Worm (Caenorhabditis elegans) whole organism, L4 larva: Measurements from ENCODE around the gene clec-194.
"Not testable (repeated sequence)": the region's sequence is repeated elsewhere in the genome, so short reads cannot be mapped to it uniquely, and the experiment has no call there.

ENCODE experiments used
- F10B5.3 ChIP-seq: sonication (generic microtip); optimal IDR thresholded peaks from 2 replicates; lab custom pipeline; 2016; ENCODE audit warnings: mild to moderate bottlenecking, missing genetic modification characterization, missing compliant biosample characterization
- F26F4.8 ChIP-seq: fragments of 200-800 bp; sonication (Bioruptor generic); conservative IDR thresholded peaks from 2 replicates; pipeline ENCODE4 v1.3.6; 2022; ENCODE audit warnings: missing genetic modification characterization, missing compliant biosample characterization
- F37D6.2 ChIP-seq: sonication (generic microtip); optimal IDR thresholded peaks from 2 replicates; lab custom pipeline; 2016; ENCODE audit warnings: mild to moderate bottlenecking, missing genetic modification characterization, missing compliant biosample characterization
- T20F7.1 ChIP-seq: fragments of 200-800 bp; sonication (Bioruptor generic); optimal IDR thresholded peaks from 2 replicates; lab custom pipeline; 2018; ENCODE audit warnings: mild to moderate bottlenecking, missing genetic modification characterization, missing compliant biosample characterization
- T26A8.4 ChIP-seq: fragments of 200-800 bp; sonication (Bioruptor generic); IDR thresholded peaks from 2 replicates; pipeline ENCODE4 v1.3.6; 2022; ENCODE audit warnings: missing genetic modification characterization, missing compliant biosample characterization
- Y105C5A.15 ChIP-seq: fragments of 200-800 bp; sonication (Bioruptor generic); IDR thresholded peaks from 2 replicates; pipeline ENCODE4 v1.3.6; 2022; ENCODE audit warnings: missing genetic modification characterization, missing compliant biosample characterization
- Y48G9A.11 ChIP-seq: fragments of 200-800 bp; sonication (Bioruptor generic); IDR thresholded peaks from 2 replicates; pipeline ENCODE4 v1.3.6; 2022; ENCODE audit warnings: missing genetic modification reagents, missing genetic modification characterization, missing compliant biosample characterization
- ceh-20 ChIP-seq: fragments of 200-800 bp; sonication (Bioruptor generic); IDR thresholded peaks from 2 replicates; pipeline ENCODE4 v1.3.6; 2022; ENCODE audit warnings: missing genetic modification reagents, missing genetic modification characterization, missing compliant biosample characterization
- ceh-28 ChIP-seq: fragments of 150-350 bp; optimal IDR thresholded peaks from 2 replicates; lab custom pipeline; 2014; ENCODE audit warnings: missing biosample characterization, missing genetic modification reagents, missing genetic modification characterization
- ceh-44 ChIP-seq: fragments of 200-800 bp; sonication (Bioruptor generic); IDR thresholded peaks from 2 replicates; pipeline ENCODE4 v1.3.6; 2022; ENCODE audit warnings: missing genetic modification reagents, missing genetic modification characterization, missing compliant biosample characterization
- ctbp-1 ChIP-seq: fragments of 200-800 bp; sonication (Bioruptor generic); IDR thresholded peaks from 2 replicates; pipeline ENCODE4 v1.3.6; 2022; ENCODE audit warnings: missing genetic modification reagents, missing genetic modification characterization, missing compliant biosample characterization
- daf-16 ChIP-seq, 3 experiments: sonication (generic microtip); optimal IDR thresholded peaks; 2 replicates each; lab custom pipeline; 2016 to 2017; ENCODE audit warnings: missing genetic modification characterization in 3 of 3, missing genetic modification reagents in 3 of 3, mild to moderate bottlenecking in 2 of 3, missing compliant biosample characterization in 2 of 3, missing biosample characterization in 1 of 3, moderate library complexity in 1 of 3
- daf-8 ChIP-seq: fragments of 200-800 bp; sonication (Bioruptor generic); IDR thresholded peaks from 2 replicates; pipeline ENCODE4 v1.3.6; 2022; ENCODE audit warnings: missing genetic modification characterization, missing compliant biosample characterization
- dmd-9 ChIP-seq: fragments of 200-800 bp; sonication (Bioruptor generic); IDR thresholded peaks from 2 replicates; pipeline ENCODE4 v1.3.6; 2022; ENCODE audit warnings: missing genetic modification reagents, missing genetic modification characterization, missing compliant biosample characterization
- dve-1 ChIP-seq: sonication (generic microtip); optimal IDR thresholded peaks from 2 replicates; lab custom pipeline; 2017; ENCODE audit warnings: antibody characterized with exemption, mild to moderate bottlenecking, missing genetic modification characterization, missing compliant biosample characterization; ENCODE audit not compliant: insufficient read depth
- fkh-10 ChIP-seq: fragments of 150-350 bp; optimal IDR thresholded peaks from 2 replicates; lab custom pipeline; 2014; ENCODE audit warnings: missing biosample characterization, missing genetic modification reagents, missing genetic modification characterization
- hlh-11 ChIP-seq: fragments of 200-800 bp; sonication (Bioruptor generic); optimal IDR thresholded peaks from 2 replicates; lab custom pipeline; 2018; ENCODE audit warnings: mild to moderate bottlenecking, missing genetic modification characterization, missing compliant biosample characterization
- hmg-1.1 ChIP-seq: fragments of 200-800 bp; sonication (Bioruptor generic); IDR thresholded peaks from 2 replicates; pipeline ENCODE4 v1.3.6; 2022; ENCODE audit warnings: missing genetic modification reagents, missing genetic modification characterization, missing compliant biosample characterization
- lim-7 ChIP-seq: fragments of 200-800 bp; sonication (Bioruptor generic); IDR thresholded peaks from 2 replicates; pipeline ENCODE4 v1.3.6; 2022; ENCODE audit warnings: missing genetic modification characterization, missing compliant biosample characterization
- lin-1 ChIP-seq: fragments of 200-800 bp; sonication (Bioruptor generic); IDR thresholded peaks from 2 replicates; pipeline ENCODE4 v1.3.6; 2022; ENCODE audit warnings: missing genetic modification reagents, missing genetic modification characterization, missing compliant biosample characterization
- lin-29 ChIP-seq: fragments of 200-800 bp; sonication (Bioruptor generic); IDR thresholded peaks from 2 replicates; pipeline ENCODE4 v1.3.6; 2022; ENCODE audit warnings: missing genetic modification reagents, missing genetic modification characterization, missing compliant biosample characterization
- lin-38 ChIP-seq: fragments of 200-800 bp; sonication (Bioruptor generic); IDR thresholded peaks from 2 replicates; pipeline ENCODE4 v1.3.6; 2022; ENCODE audit warnings: missing genetic modification reagents, missing genetic modification characterization, missing compliant biosample characterization
- madf-9 ChIP-seq: fragments of 200-800 bp; sonication (Bioruptor generic); conservative IDR thresholded peaks from 2 replicates; pipeline ENCODE4 v1.3.6; 2022; ENCODE audit warnings: missing genetic modification reagents, missing genetic modification characterization, missing compliant biosample characterization
- mep-1 ChIP-seq: fragments of 150-350 bp; sonication (generic microtip); optimal IDR thresholded peaks from 3 replicates; lab custom pipeline; 2014; ENCODE audit warnings: missing biosample characterization, missing genetic modification characterization
- mes-2 ChIP-seq: sonication (generic microtip); optimal IDR thresholded peaks from 2 replicates; lab custom pipeline; 2016; ENCODE audit warnings: missing genotype, mild to moderate bottlenecking, missing genetic modification characterization, missing compliant biosample characterization; ENCODE audit not compliant: poor library complexity, severe bottlenecking
- mxl-2 ChIP-seq: fragments of 200-800 bp; sonication (Bioruptor generic); conservative IDR thresholded peaks from 2 replicates; pipeline ENCODE4 v1.3.6; 2022; ENCODE audit warnings: missing genetic modification reagents, missing genetic modification characterization, missing compliant biosample characterization
- mxl-3 ChIP-seq: fragments of 200-800 bp; sonication (Bioruptor generic); optimal IDR thresholded peaks from 2 replicates; lab custom pipeline; 2018; ENCODE audit warnings: mild to moderate bottlenecking, missing genetic modification characterization, missing compliant biosample characterization
- nhr-102 ChIP-seq: sonication (generic microtip); optimal IDR thresholded peaks from 2 replicates; lab custom pipeline; 2016; ENCODE audit warnings: mild to moderate bottlenecking, missing genetic modification characterization, moderate library complexity, missing compliant biosample characterization
- nhr-41 ChIP-seq: fragments of 200-800 bp; sonication (Bioruptor generic); IDR thresholded peaks from 2 replicates; pipeline ENCODE4 v1.3.6; 2022; ENCODE audit warnings: missing genetic modification reagents, missing genetic modification characterization, missing compliant biosample characterization
- nhr-42 ChIP-seq: fragments of 200-800 bp; sonication (Bioruptor generic); IDR thresholded peaks from 2 replicates; pipeline ENCODE4 v1.3.6; 2022; ENCODE audit warnings: missing genetic modification characterization, missing compliant biosample characterization
- nhr-77 ChIP-seq: fragments of 150-350 bp; optimal IDR thresholded peaks from 2 replicates; lab custom pipeline; 2014; ENCODE audit warnings: missing biosample characterization, missing genetic modification characterization
- pha-4 ChIP-seq, 2 experiments: fragments of 150-350 bp in 1 of 2; fragments of 200-800 bp in 1 of 2; sonication (Bioruptor generic) in 1 of 2; IDR thresholded peaks in 1 of 2; optimal IDR thresholded peaks in 1 of 2; 2 replicates each; pipeline versions ENCODE4 v1.3.6 to Lab custom; 2014 to 2022; ENCODE audit warnings: missing genetic modification characterization in 2 of 2, missing genetic modification reagents in 2 of 2, missing biosample characterization in 1 of 2, missing compliant biosample characterization in 1 of 2
- php-3 ChIP-seq: fragments of 200-800 bp; sonication (Bioruptor generic); IDR thresholded peaks from 2 replicates; pipeline ENCODE4 v1.3.6; 2022; ENCODE audit warnings: missing genetic modification reagents, missing genetic modification characterization, missing compliant biosample characterization
- sdz-12 ChIP-seq: fragments of 200-800 bp; sonication (Bioruptor generic); optimal IDR thresholded peaks from 2 replicates; lab custom pipeline; 2018; ENCODE audit warnings: mild to moderate bottlenecking, missing genetic modification characterization, missing compliant biosample characterization
- set-16 ChIP-seq: fragments of 200-800 bp; sonication (Bioruptor generic); IDR thresholded peaks from 2 replicates; pipeline ENCODE4 v1.3.6; 2022; ENCODE audit warnings: missing genetic modification reagents, missing genetic modification characterization, missing compliant biosample characterization
- snpc-1.2 ChIP-seq: fragments of 200-800 bp; sonication (Bioruptor generic); IDR thresholded peaks from 2 replicates; pipeline ENCODE4 v1.3.6; 2022; ENCODE audit warnings: missing genetic modification reagents, missing genetic modification characterization, missing compliant biosample characterization
- spr-1 ChIP-seq: sonication (generic microtip); optimal IDR thresholded peaks from 2 replicates; lab custom pipeline; 2016; ENCODE audit warnings: mild to moderate bottlenecking, missing genetic modification characterization, missing compliant biosample characterization
- spr-3 ChIP-seq: fragments of 200-800 bp; sonication (Bioruptor generic); optimal IDR thresholded peaks from 2 replicates; lab custom pipeline; 2018; ENCODE audit warnings: mild to moderate bottlenecking, missing genetic modification characterization, missing compliant biosample characterization
- tag-97 ChIP-seq: fragments of 200-800 bp; sonication (Bioruptor generic); IDR thresholded peaks from 2 replicates; pipeline ENCODE4 v1.3.6; 2022; ENCODE audit warnings: missing genetic modification characterization, missing compliant biosample characterization
- tra-1 ChIP-seq: fragments of 200-800 bp; sonication (Bioruptor generic); IDR thresholded peaks from 2 replicates; pipeline ENCODE4 v1.3.6; 2022; ENCODE audit warnings: missing genetic modification reagents, missing genetic modification characterization, missing compliant biosample characterization
- unc-130 ChIP-seq: sonication (generic microtip); optimal IDR thresholded peaks from 2 replicates; lab custom pipeline; 2016; ENCODE audit warnings: missing genetic modification reagents, missing genetic modification characterization, missing compliant biosample characterization
- zfp-3 ChIP-seq: fragments of 200-800 bp; sonication (Bioruptor generic); conservative IDR thresholded peaks from 2 replicates; pipeline ENCODE4 v1.3.6; 2022; ENCODE audit warnings: missing genetic modification reagents, missing genetic modification characterization, missing compliant biosample characterization

Gene clec-194

ce11 chrIV:16845376-16845775 is 13.9 kb downstream of the clec-194 start (continued):
- TF ChIP-seq mxl-2 (GFP tag; lab: Robert Waterston, UW): peak; percentile 84
- peak; percentile 37 for TF ChIP-seq dve-1
- TF ChIP-seq nhr-42: peak; percentile 99
- TF ChIP-seq nhr-41: peak; percentile 90
- peak; percentile 92 for TF ChIP-seq Y48G9A.11 (GFP tag; lab: Robert Waterston, UW)
- peak; percentile 98 for TF ChIP-seq zfp-3 (GFP tag; lab: Robert Waterston, UW)
- peak; percentile 98 for TF ChIP-seq T26A8.4
- TF ChIP-seq dmd-9 (GFP tag; lab: Robert Waterston, UW): peak; percentile 99
- TF ChIP-seq hlh-11 (tag; lab: Kevin White, UChicago): peak; percentile 45
- peak; percentile 46 for TF ChIP-seq nhr-102 (tag; lab: Kevin White, UChicago)
- peak; percentile 95 for TF ChIP-seq tra-1 (GFP tag; lab: Robert Waterston, UW)
- peak; percentile 97 for TF ChIP-seq tag-97 (GFP tag; lab: Robert Waterston, UW)
- peak; percentile 98 for TF ChIP-seq snpc-1.2 (GFP tag; lab: Robert Waterston, UW)
- TF ChIP-seq mep-1 (tag; lab: Kevin White, UChicago): peak; percentile 23
- TF ChIP-seq daf-8: peak; percentile 91; the same call in 1 of the 2 replicates
- peak; percentile 82 for TF ChIP-seq mes-2
- TF ChIP-seq lin-1 (GFP tag; lab: Robert Waterston, UW): peak; percentile 96
- peak; percentile 68 for TF ChIP-seq F10B5.3 (tag; lab: Kevin White, UChicago)
- peak; percentile 1 for TF ChIP-seq mxl-3
- peak; percentile 55; the same call in 1 of the 2 replicates for TF ChIP-seq Y105C5A.15 (GFP tag; lab: Robert Waterston, UW)
- peak; percentile 96 for TF ChIP-seq lin-38
- peak; percentile 97 for TF ChIP-seq pha-4 (GFP tag; IDR thresholded peaks at IDR 0.05; lab: Robert Waterston, UW)
- TF ChIP-seq pha-4 (tag; optimal IDR thresholded peaks at IDR 0.05; lab: Kevin White, UChicago); daf-16 (GFP tag; optimal IDR thresholded peaks at IDR 0.05; lab: Kevin White, UChicago): not testable (repeated sequence)
- peak; percentile 99 for TF ChIP-seq ceh-20 (GFP tag; lab: Robert Waterston, UW)
- peak; percentile 14 for TF ChIP-seq unc-130
- TF ChIP-seq php-3 (GFP tag; lab: Robert Waterston, UW): peak; percentile 97
- peak; percentile 94 for TF ChIP-seq hmg-1.1 (GFP tag; lab: Robert Waterston, UW)
- peak; percentile 64 for TF ChIP-seq T20F7.1
- TF ChIP-seq daf-16 (tag; optimal IDR thresholded peaks at IDR 0.05; lab: Kevin White, UChicago): peak; percentile 21
- peak; percentile 99 for TF ChIP-seq lin-29 (GFP tag; lab: Robert Waterston, UW)
- TF ChIP-seq lim-7: 0 out of 2 replicates have a peak, but pooled peaks have one; percentile 35
- peak; percentile 95 for TF ChIP-seq ceh-44 (GFP tag; lab: Robert Waterston, UW)
- TF ChIP-seq, all 104 proteins: peak for 51; not testable (repeated sequence) for 53

DNA sequence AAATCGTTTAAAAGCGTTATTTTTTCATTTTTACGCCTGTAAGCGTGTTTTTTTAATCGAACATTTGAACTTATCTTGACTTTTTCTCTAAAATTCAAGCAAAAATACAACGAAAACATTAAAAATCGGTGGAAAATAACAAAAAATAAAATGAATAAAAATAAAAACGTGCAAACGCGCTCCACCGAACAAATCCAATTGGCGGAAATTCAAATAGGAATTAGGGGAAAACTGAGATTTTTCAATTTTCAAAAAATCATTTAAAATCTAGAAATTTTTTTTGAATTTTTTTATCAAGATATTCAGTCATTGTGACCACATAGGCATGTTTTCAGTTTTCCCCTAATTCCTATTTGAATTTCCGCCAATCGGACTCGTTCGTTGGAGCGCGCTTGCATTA is 17.6 kb downstream of the clec-194 start:
- TF ChIP-seq lin-38: peak; percentile 66

- TF ChIP-seq spr-3 (GFP tag; lab: Kevin White, UChicago) (no peak), snpc-1.2 (GFP tag; lab: Robert Waterston, UW) (0 out of 2 replicates have a peak, but pooled peaks have one; percentile 32)
Observed at ce11 chrIV:16854790-16855189, 23.3 kb downstream of the clec-194 start, which contains the start of gene map-2. TSS of gene map-2 (minus strand) at chrIV:16854890.

DNA sequence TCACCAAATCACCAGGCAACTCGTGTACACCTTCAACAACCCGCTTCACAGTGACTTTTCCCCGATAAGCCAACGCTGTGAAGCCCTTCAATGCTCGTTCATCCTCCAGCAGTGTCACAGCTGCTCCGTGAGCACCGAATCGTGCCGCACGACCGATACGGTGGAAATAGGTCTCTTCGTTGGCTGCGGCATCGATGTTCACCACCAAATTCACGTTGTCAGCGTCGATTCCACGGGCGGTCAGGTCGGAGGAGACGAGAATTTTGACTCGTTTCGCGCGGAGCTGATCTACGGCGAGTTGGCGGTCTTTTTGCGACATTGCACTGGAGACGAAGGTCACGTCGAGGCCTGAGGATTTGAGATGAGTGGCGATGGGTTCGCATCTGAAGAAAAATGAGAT is 29.2 kb downstream of the clec-194 start:
- TF ChIP-seq ctbp-1 (GFP tag; lab: Robert Waterston, UW) (no peak), T20F7.1 (no peak), ceh-28 (tag; lab: Kevin White, UChicago) (no peak), ceh-44 (GFP tag; lab: Robert Waterston, UW) (no peak), F26F4.8 (no peak), fkh-10 (GFP tag; lab: Kevin White, UChicago) (no peak), madf-9 (no peak), sdz-12 (GFP tag; lab: Kevin White, UChicago) (no peak), snpc-1.2 (GFP tag; lab: Robert Waterston, UW) (peak; percentile 31; the same call in 1 of the 2 replicates), spr-1 (tag; lab: Kevin White, UChicago) (no peak), nhr-77 (tag; lab: Kevin White, UChicago) (no peak), set-16 (peak; percentile 63), nhr-41 (no peak), F37D6.2 (tag; lab: Kevin White, UChicago) (no peak)
